Worm (Caenorhabditis elegans): ENCODE results near the gene T22E5.1.

Gene T22E5.1

DNA sequence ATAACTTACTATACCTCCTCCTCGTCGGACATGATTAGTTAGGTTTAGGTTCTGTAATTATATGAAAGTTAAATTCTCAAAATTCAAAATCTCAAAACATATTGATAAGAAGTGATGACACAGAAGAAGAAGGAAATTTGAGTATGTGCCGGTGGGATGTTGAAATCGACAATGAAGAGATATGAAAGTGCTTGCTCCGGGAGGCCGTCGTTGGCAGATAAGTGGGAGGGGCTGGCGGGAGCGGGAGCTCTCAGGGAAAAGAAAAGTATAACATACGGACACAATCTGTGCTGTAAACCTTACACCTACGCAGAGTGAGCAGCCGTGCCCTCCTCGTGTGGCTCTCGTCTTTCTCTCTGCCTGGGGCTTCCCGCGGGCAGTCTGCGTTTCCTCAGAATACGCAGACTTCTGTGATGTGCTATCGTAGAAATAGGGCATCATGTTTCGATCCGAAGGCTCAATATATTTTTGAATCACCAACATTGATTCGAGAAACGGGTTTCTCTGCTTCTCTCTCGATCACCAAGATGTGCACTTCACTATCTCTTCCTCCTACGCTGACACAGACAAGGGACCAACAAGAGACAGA is 2.4 kb upstream of the T22E5.1 start, which contains the start of gene mup-2 (continued):
- TF ChIP-seq ZK546.5 (tag; optimal IDR thresholded peaks at IDR 0.05) (no peak), lsy-2 (tag; optimal IDR thresholded peaks at IDR 0.05) (no peak), zip-2 (tag; optimal IDR thresholded peaks at IDR 0.05) (no peak), snpc-4 (tag; optimal IDR thresholded peaks at IDR 0.05) (no peak), cey-2 (tag; optimal IDR thresholded peaks at IDR 0.05; ENCODE audit: borderline replicate concordance, insufficient read depth) (no peak)

DNA sequence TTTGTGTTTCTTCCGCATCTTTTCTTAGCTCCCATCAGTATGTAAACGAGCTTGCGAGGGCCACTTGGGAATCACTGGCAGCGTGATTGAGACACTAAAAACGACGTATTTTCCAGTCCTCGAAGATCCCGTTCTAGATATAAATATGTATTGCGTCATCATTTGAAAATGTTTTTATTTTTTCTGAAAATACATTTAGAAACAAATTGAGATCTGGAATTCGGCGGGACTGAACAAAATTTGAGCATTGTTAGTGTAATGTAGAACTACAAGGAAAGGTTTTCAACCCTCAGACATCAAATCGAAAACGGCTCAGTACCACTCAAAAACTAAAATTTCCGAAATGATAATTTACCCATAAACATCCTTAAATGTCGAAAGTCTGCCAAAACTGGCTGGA is 908 bp downstream of the T22E5.1 start:
- TF ChIP-seq ceh-20 (GFP tag; IDR thresholded peaks at IDR 0.05) = peak; percentile 66; the same call in 1 of the 2 replicates
- TF ChIP-seq zag-1 (tag; optimal IDR thresholded peaks at IDR 0.05) = no peak
- TF ChIP-seq ZK546.5 (tag; optimal IDR thresholded peaks at IDR 0.05) = no peak
- no peak for TF ChIP-seq nhr-6 (tag; optimal IDR thresholded peaks at IDR 0.05)
- no peak for TF ChIP-seq vab-7 (GFP tag; IDR thresholded peaks at IDR 0.05)
- TF ChIP-seq unc-62 (GFP tag; optimal IDR thresholded peaks at IDR 0.05 in 1 of 2) = peak in 1 of 2 experiments; percentile 56
- TF ChIP-seq unc-62 (tag; optimal IDR thresholded peaks at IDR 0.05) = no peak

DNA sequence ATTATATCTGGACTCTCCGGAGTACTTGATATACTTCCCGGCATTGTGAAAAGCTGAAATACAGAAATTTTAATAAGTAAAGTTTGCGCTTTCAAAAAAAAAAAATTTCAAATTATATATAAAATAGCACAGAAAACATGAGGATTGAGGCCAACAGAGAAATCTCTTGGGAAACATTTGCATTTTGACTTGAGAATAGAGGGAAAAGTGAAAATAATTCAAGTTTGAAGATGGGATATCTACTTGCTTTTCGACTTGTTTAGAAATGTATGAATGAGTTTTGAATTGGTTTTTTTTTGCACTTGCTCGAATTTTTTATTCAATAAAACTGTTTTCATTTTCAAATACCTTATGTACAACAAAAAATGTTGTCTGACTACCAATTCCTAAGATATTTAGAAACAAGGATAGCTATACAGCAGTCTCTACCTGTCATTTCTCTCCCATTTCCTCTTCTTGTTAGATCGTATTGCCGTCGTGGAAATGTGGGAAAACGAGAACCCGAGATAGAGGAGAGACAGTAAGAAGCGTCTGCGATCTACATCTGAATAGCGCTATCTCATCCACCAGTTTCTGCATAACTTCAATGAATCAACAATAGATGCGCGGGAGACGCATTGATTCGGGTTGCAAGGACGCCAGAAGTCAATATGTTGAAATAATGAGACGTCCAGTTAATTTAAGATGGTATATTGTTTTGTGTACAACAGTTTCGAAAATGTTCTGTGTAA is 3.8 kb downstream of the T22E5.1 start, which contains the start of gene T22E5.6:
Gene T22E5.6, minus strand, starts transcription at position 51 of the 731 bp plus-strand sequence.
- TF ChIP-seq nhr-28 (tag; optimal IDR thresholded peaks at IDR 0.05) (peak; percentile 22), unc-62 (GFP tag; optimal IDR thresholded peaks at IDR 0.05 in 1 of 2) (peak in 1 of 2 experiments; percentile 6), unc-62 (tag; optimal IDR thresholded peaks at IDR 0.05) (no peak), nhr-102 (tag; optimal IDR thresholded peaks at IDR 0.05) (no peak), tra-1 (GFP tag; IDR thresholded peaks at IDR 0.05) (no peak)

DNA sequence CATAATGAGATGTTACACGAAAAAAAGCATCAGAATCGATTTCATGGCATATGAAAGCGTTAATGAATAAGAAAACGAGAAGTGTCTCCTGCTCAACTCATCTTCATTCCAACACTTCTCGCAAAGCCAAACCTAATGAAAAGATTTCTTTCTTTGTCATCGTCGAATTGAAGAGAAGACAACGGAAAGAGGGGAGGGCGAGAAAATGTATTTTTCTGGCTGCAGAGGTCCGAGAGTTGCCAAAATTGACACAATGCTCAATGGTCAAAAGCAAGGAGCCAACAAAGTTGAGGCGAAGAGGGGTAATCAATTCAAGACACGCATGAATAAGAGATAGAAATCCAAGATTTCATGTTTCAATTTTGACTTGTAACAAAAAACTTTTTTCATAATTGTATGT is 6.4 kb downstream of the T22E5.1 start:
- TF ChIP-seq unc-62 (GFP tag; optimal IDR thresholded peaks at IDR 0.05 in 1 of 2) (peak in 1 of 2 experiments; percentile 13), unc-62 (tag; optimal IDR thresholded peaks at IDR 0.05) (no peak), lsy-2 (tag; optimal IDR thresholded peaks at IDR 0.05) (no peak)

DNA sequence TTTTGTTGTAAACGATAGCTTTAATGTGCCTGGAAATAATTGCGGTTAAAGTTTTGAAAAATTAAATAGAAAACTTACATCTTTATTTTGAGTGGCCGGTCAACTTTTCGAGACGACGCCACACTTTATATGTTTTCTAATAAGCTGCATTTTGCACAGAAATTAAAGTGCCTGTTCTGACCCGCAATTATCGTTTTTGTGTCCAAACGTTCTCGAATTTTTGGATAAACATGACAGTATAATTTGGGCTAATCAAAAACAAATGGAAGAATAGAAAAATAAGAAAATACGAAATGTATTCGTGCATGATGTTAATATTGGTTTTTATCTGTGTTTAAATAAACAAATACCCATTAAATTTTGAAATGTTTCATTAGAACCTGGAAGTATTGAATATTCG is 8.0 kb downstream of the T22E5.1 start, which contains the start of gene K10C2.12:
Gene K10C2.12, minus strand, starts transcription at position 101 of the 400 bp plus-strand sequence.
- TF ChIP-seq ztf-7 (tag; optimal IDR thresholded peaks at IDR 0.05) (no peak), unc-62 (GFP tag; optimal IDR thresholded peaks at IDR 0.05 in 1 of 2) (no peak), unc-62 (tag; optimal IDR thresholded peaks at IDR 0.05) (no peak), pha-4 (GFP tag; IDR thresholded peaks at IDR 0.05) (no peak), pha-4 (tag; optimal IDR thresholded peaks at IDR 0.05) (no peak), daf-16 (GFP tag; optimal IDR thresholded peaks at IDR 0.05) (no peak), daf-16 (tag; optimal IDR thresholded peaks at IDR 0.05) (no peak)

DNA sequence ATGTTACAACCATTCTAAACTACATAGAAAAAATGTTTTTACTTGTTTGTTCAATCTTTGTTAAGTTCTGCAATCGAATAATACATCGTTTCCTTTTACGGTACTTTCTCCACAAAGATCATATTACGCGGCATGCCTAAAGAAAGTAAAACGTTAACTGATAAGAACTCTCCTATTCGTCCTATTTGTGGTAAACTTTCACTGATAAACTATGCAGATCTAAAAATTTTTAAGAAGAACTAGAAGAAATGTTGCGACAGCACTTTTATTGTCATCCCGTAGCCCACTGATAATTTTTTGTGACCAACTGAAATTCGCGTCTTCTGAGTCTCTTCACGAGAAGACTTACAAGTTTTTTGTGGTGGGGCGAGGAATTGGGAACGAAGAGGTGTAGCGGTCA is 14.5 kb downstream of the T22E5.1 start:
- TF ChIP-seq nhr-11 (tag; optimal IDR thresholded peaks at IDR 0.05) (no peak), nhr-28 (tag; optimal IDR thresholded peaks at IDR 0.05) (peak; percentile 95), unc-130 (GFP tag; optimal IDR thresholded peaks at IDR 0.05) (no peak), gei-8 (GFP tag; optimal IDR thresholded peaks at IDR 0.05) (no peak), nhr-237 (tag; optimal IDR thresholded peaks at IDR 0.05) (no peak), T20F7.1 (GFP tag; optimal IDR thresholded peaks at IDR 0.05) (no peak), dmd-8 (GFP tag; IDR thresholded peaks at IDR 0.05) (no peak), spr-1 (tag; optimal IDR thresholded peaks at IDR 0.05) (no peak), hlh-30 (tag; optimal IDR thresholded peaks at IDR 0.05; ENCODE audit: insufficient read depth) (no peak), lin-29 (GFP tag; IDR thresholded peaks at IDR 0.05) (no peak), daf-8 (GFP tag; IDR thresholded peaks at IDR 0.05) (no peak), mdl-1 (tag; optimal IDR thresholded peaks at IDR 0.05) (peak in 1 of 2 experiments; percentile 36), mxl-2 (GFP tag; conservative IDR thresholded peaks at IDR 0.05) (no peak), ctbp-1 (GFP tag; IDR thresholded peaks at IDR 0.05) (no peak), mes-2 (tag; optimal IDR thresholded peaks at IDR 0.05; ENCODE audit: poor library complexity, severe bottlenecking) (no peak), D1046.2 (GFP tag; IDR thresholded peaks at IDR 0.05) (no peak), saeg-2 (GFP tag; IDR thresholded peaks at IDR 0.05) (no peak), jun-1 (tag; optimal IDR thresholded peaks at IDR 0.05) (no peak), F10B5.3 (tag; optimal IDR thresholded peaks at IDR 0.05) (no peak), dmd-9 (GFP tag; IDR thresholded peaks at IDR 0.05) (no peak), dpl-1 (GFP tag; optimal IDR thresholded peaks at IDR 0.05) (no peak), hlh-11 (tag; optimal IDR thresholded peaks at IDR 0.05) (peak; percentile 71)
